Worm (Caenorhabditis elegans): ENCODE measurements around the gene Y45F10A.7.

Gene Y45F10A.7

ce11 chrIV:13463889-13464288 lies 28.5 kb upstream of the Y45F10A.7 start:
- peak; percentile 62; the same call in 1 of the 2 replicates for TF ChIP-seq flt-1 (GFP tag; IDR thresholded peaks at IDR 0.05)
- peak; percentile 66; the same call in 1 of the 2 replicates for TF ChIP-seq pes-1 (GFP tag; IDR thresholded peaks at IDR 0.05)

- TF ChIP-seq tra-4 (tag; optimal IDR thresholded peaks at IDR 0.05) (no peak), aly-1 (tag; optimal IDR thresholded peaks at IDR 0.05) (no peak), ama-1 (optimal IDR thresholded peaks at IDR 0.05) (no peak), B0310.2 (tag; optimal IDR thresholded peaks at IDR 0.05) (no peak), hmg-4 (GFP tag; optimal IDR thresholded peaks at IDR 0.05) (no peak), flt-1 (GFP tag; IDR thresholded peaks at IDR 0.05) (no peak), tbx-37 (GFP tag; conservative IDR thresholded peaks at IDR 0.05) (no peak), scrt-1 (GFP tag; IDR thresholded peaks at IDR 0.05) (no peak), F13C5.2 (tag; optimal IDR thresholded peaks at IDR 0.05) (no peak)
These were observed 26.6 kb upstream of the Y45F10A.7 start, which contains the start of gene fezf-1 for ce11 chrIV:13465797-13466196. Gene fezf-1 (plus strand): TSS chrIV:13466097.

- no peak for TF ChIP-seq sea-1 (GFP tag; conservative IDR thresholded peaks at IDR 0.05)
These were observed 20.4 kb upstream of the Y45F10A.7 start, which contains the start of the genes ttbk-8.1 and Y38H8A.4 for ce11 chrIV:13472011-13472410. Gene ttbk-8.1 (plus strand): TSS chrIV:13472311. Gene Y38H8A.4 (minus strand): TSS chrIV:13472376.

ce11 chrIV:13474132-13474531 lies 18.2 kb upstream of the Y45F10A.7 start, which contains the start of gene Y38H8A.2:
Gene Y38H8A.2 (plus strand): TSS chrIV:13474432.
- TF ChIP-seq pes-1 (GFP tag; IDR thresholded peaks at IDR 0.05): no peak
- TF ChIP-seq B0310.2 (tag; optimal IDR thresholded peaks at IDR 0.05): no peak

- TF ChIP-seq flt-1 (GFP tag; IDR thresholded peaks at IDR 0.05) (no peak), sea-1 (GFP tag; conservative IDR thresholded peaks at IDR 0.05) (no peak), ets-7 (tag; optimal IDR thresholded peaks at IDR 0.05) (no peak), hmbx-1 (tag; optimal IDR thresholded peaks at IDR 0.05) (no peak), hnd-1 (tag; optimal IDR thresholded peaks at IDR 0.05) (no peak), tbx-37 (GFP tag; conservative IDR thresholded peaks at IDR 0.05) (no peak), F13C5.2 (tag; optimal IDR thresholded peaks at IDR 0.05) (no peak), ama-1 (optimal IDR thresholded peaks at IDR 0.05) (no peak), tra-4 (tag; optimal IDR thresholded peaks at IDR 0.05) (no peak), pes-1 (GFP tag; IDR thresholded peaks at IDR 0.05) (no peak), aly-1 (tag; optimal IDR thresholded peaks at IDR 0.05) (no peak), ceh-36 (tag; optimal IDR thresholded peaks at IDR 0.05) (no peak), B0310.2 (tag; optimal IDR thresholded peaks at IDR 0.05) (no peak)
These were observed 9.9 kb upstream of the Y45F10A.7 start, which contains the start of gene Y38H8A.1 for ce11 chrIV:13482469-13482868. Gene Y38H8A.1 (plus strand): TSS chrIV:13482769.

ce11 chrIV:13483596-13483995 lies 8.8 kb upstream of the Y45F10A.7 start:
- no peak for TF ChIP-seq tbx-37 (GFP tag; conservative IDR thresholded peaks at IDR 0.05)
- TF ChIP-seq hmg-4 (GFP tag; optimal IDR thresholded peaks at IDR 0.05): no peak
- TF ChIP-seq ceh-36 (tag; optimal IDR thresholded peaks at IDR 0.05): no peak
- no peak for TF ChIP-seq scrt-1 (GFP tag; IDR thresholded peaks at IDR 0.05)
- TF ChIP-seq ceh-13 (GFP tag; optimal IDR thresholded peaks at IDR 0.05): no peak
- no peak for TF ChIP-seq ets-7 (tag; optimal IDR thresholded peaks at IDR 0.05)
- TF ChIP-seq pes-1 (GFP tag; IDR thresholded peaks at IDR 0.05): no peak
- no peak for TF ChIP-seq ama-1 (optimal IDR thresholded peaks at IDR 0.05)
- no peak for TF ChIP-seq F13C5.2 (tag; optimal IDR thresholded peaks at IDR 0.05)
- TF ChIP-seq flt-1 (GFP tag; IDR thresholded peaks at IDR 0.05): no peak
- no peak for TF ChIP-seq hnd-1 (tag; optimal IDR thresholded peaks at IDR 0.05)
- TF ChIP-seq aly-1 (tag; optimal IDR thresholded peaks at IDR 0.05): no peak
- no peak for TF ChIP-seq hmbx-1 (tag; optimal IDR thresholded peaks at IDR 0.05)
- no peak for TF ChIP-seq B0310.2 (tag; optimal IDR thresholded peaks at IDR 0.05)

- TF ChIP-seq pes-1 (GFP tag; IDR thresholded peaks at IDR 0.05) (peak; percentile 68), flt-1 (GFP tag; IDR thresholded peaks at IDR 0.05) (no peak), aly-1 (tag; optimal IDR thresholded peaks at IDR 0.05) (no peak), tra-4 (tag; optimal IDR thresholded peaks at IDR 0.05) (no peak)
These were observed 5.4 kb upstream of the Y45F10A.7 start for ce11 chrIV:13487019-13487418.

- no peak for TF ChIP-seq ets-7 (tag; optimal IDR thresholded peaks at IDR 0.05)
- TF ChIP-seq tbx-11 (GFP tag; IDR thresholded peaks at IDR 0.05): no peak
- no peak for TF ChIP-seq ceh-36 (tag; optimal IDR thresholded peaks at IDR 0.05)
- no peak for TF ChIP-seq ama-1 (optimal IDR thresholded peaks at IDR 0.05)
- no peak for TF ChIP-seq hmbx-1 (tag; optimal IDR thresholded peaks at IDR 0.05)
- TF ChIP-seq scrt-1 (GFP tag; IDR thresholded peaks at IDR 0.05): no peak
- TF ChIP-seq ceh-13 (GFP tag; optimal IDR thresholded peaks at IDR 0.05): no peak
- no peak for TF ChIP-seq flt-1 (GFP tag; IDR thresholded peaks at IDR 0.05)
- no peak for TF ChIP-seq pes-1 (GFP tag; IDR thresholded peaks at IDR 0.05)
- TF ChIP-seq B0310.2 (tag; optimal IDR thresholded peaks at IDR 0.05): no peak
- TF ChIP-seq aly-1 (tag; optimal IDR thresholded peaks at IDR 0.05): no peak
- TF ChIP-seq hnd-1 (tag; optimal IDR thresholded peaks at IDR 0.05): no peak
These were observed 4.8 kb upstream of the Y45F10A.7 start for ce11 chrIV:13487596-13487995.

- TF ChIP-seq hnd-1 (tag; optimal IDR thresholded peaks at IDR 0.05) (no peak), F13C5.2 (tag; optimal IDR thresholded peaks at IDR 0.05) (no peak), ama-1 (optimal IDR thresholded peaks at IDR 0.05) (no peak), ceh-13 (GFP tag; optimal IDR thresholded peaks at IDR 0.05) (no peak), sea-1 (GFP tag; conservative IDR thresholded peaks at IDR 0.05) (no peak), ceh-36 (tag; optimal IDR thresholded peaks at IDR 0.05) (no peak), tbx-37 (GFP tag; conservative IDR thresholded peaks at IDR 0.05) (no peak), B0310.2 (tag; optimal IDR thresholded peaks at IDR 0.05) (no peak), tbx-11 (GFP tag; IDR thresholded peaks at IDR 0.05) (no peak), flt-1 (GFP tag; IDR thresholded peaks at IDR 0.05) (no peak), tra-4 (tag; optimal IDR thresholded peaks at IDR 0.05) (no peak), hmbx-1 (tag; optimal IDR thresholded peaks at IDR 0.05) (no peak), scrt-1 (GFP tag; IDR thresholded peaks at IDR 0.05) (no peak), ets-7 (tag; optimal IDR thresholded peaks at IDR 0.05) (no peak)
These were observed 1.3 kb downstream of the Y45F10A.7 start for ce11 chrIV:13493719-13494118.

Measured in whole organism, early embryonic.